Fruit fly (Drosophila melanogaster) whole organism, adult: ENCODE results near the gene CG12713.

Source experiments
- CG11617 ChIP-seq: fragments of 200-800 bp; sonication (Bioruptor generic); optimal IDR thresholded peaks from 2 replicates; lab custom pipeline; 2017; ENCODE audit warnings: mild to moderate bottlenecking, missing biosample characterization, missing genetic modification reagents, missing genetic modification characterization
- CG12768 ChIP-seq: fragments of 200-800 bp; sonication (Bioruptor generic); optimal IDR thresholded peaks from 2 replicates; lab custom pipeline; 2017; ENCODE audit warnings: missing biosample characterization, missing genetic modification characterization, mild to moderate bottlenecking, moderate library complexity, missing genetic modification reagents
- CG14711 ChIP-seq: fragments of 200-800 bp; sonication (Bioruptor generic); optimal IDR thresholded peaks from 2 replicates; lab custom pipeline; 2018; ENCODE audit warnings: missing biosample characterization, mild to moderate bottlenecking, missing genetic modification characterization, moderate library complexity
- CG1620 ChIP-seq: fragments of 200-800 bp; sonication (Bioruptor generic); optimal IDR thresholded peaks from 2 replicates; lab custom pipeline; 2016; ENCODE audit warnings: missing biosample characterization, missing genetic modification characterization
- CG33017 ChIP-seq: fragments of 200-800 bp; sonication (Bioruptor generic); optimal IDR thresholded peaks from 2 replicates; lab custom pipeline; 2018; ENCODE audit warnings: missing biosample characterization, mild to moderate bottlenecking, missing genetic modification characterization, moderate library complexity
- CG5204 ChIP-seq: fragments of 200-800 bp; sonication (Bioruptor generic); optimal IDR thresholded peaks from 2 replicates; lab custom pipeline; 2016; ENCODE audit warnings: missing biosample characterization, missing genetic modification characterization
- CG7045 ChIP-seq: fragments of 200-800 bp; sonication (Bioruptor generic); optimal IDR thresholded peaks from 2 replicates; lab custom pipeline; 2017; ENCODE audit warnings: missing biosample characterization, mild to moderate bottlenecking, missing genetic modification characterization
- CG7101 ChIP-seq: fragments of 200-800 bp; sonication (Bioruptor generic); optimal IDR thresholded peaks from 2 replicates; lab custom pipeline; 2018; ENCODE audit warnings: missing biosample characterization, mild to moderate bottlenecking, missing genetic modification characterization, moderate library complexity
- Clk ChIP-seq: fragments of 200-800 bp; sonication (Bioruptor generic); optimal IDR thresholded peaks from 2 replicates; lab custom pipeline; 2017; ENCODE audit warnings: missing biosample characterization, missing genetic modification characterization
- Crg-1 ChIP-seq: fragments of 200-800 bp; sonication (Bioruptor generic); optimal IDR thresholded peaks from 2 replicates; lab custom pipeline; 2016; ENCODE audit warnings: missing biosample characterization, missing genetic modification characterization
- Hr96 ChIP-seq: fragments of 200-800 bp; sonication (Bioruptor generic); optimal IDR thresholded peaks from 2 replicates; lab custom pipeline; 2016; ENCODE audit warnings: missing biosample characterization, missing genetic modification characterization
- Mnt ChIP-seq: fragments of 200-800 bp; sonication (Bioruptor generic); optimal IDR thresholded peaks from 2 replicates; lab custom pipeline; 2016; ENCODE audit warnings: missing biosample characterization, mild to moderate bottlenecking, missing genetic modification characterization
- bab1 ChIP-seq: fragments of 200-800 bp; sonication (Bioruptor generic); optimal IDR thresholded peaks from 3 replicates; lab custom pipeline; 2019; ENCODE audit warnings: missing biosample characterization, mild to moderate bottlenecking, missing genetic modification characterization, moderate library complexity
- cic ChIP-seq: fragments of 200-800 bp; sonication (Bioruptor generic); optimal IDR thresholded peaks from 2 replicates; lab custom pipeline; 2017; ENCODE audit warnings: missing biosample characterization, mild to moderate bottlenecking, missing genetic modification characterization, moderate library complexity
- cnc ChIP-seq, 2 experiments: fragments of >200 bp; optimal IDR thresholded peaks; 2 replicates each; lab custom pipeline; 2017
- kay ChIP-seq: fragments of 200-800 bp; sonication (Bioruptor generic); peaks from one replicate; lab custom pipeline; 2016; ENCODE audit warnings: missing biosample characterization, missing genetic modification characterization, borderline replicate concordance
- ovo ChIP-seq: fragments of 200-800 bp; sonication (Bioruptor generic); optimal IDR thresholded peaks from 2 replicates; lab custom pipeline; 2016; ENCODE audit warnings: missing biosample characterization, missing genetic modification characterization
- pad ChIP-seq: fragments of 200-800 bp; sonication (Bioruptor generic); optimal IDR thresholded peaks from 3 replicates; lab custom pipeline; 2017; ENCODE audit warnings: missing biosample characterization, missing genetic modification characterization, mild to moderate bottlenecking, moderate library complexity, missing genetic modification reagents
- tj ChIP-seq: fragments of 200-800 bp; sonication (Bioruptor generic); optimal IDR thresholded peaks from 3 replicates; lab custom pipeline; 2017; ENCODE audit warnings: missing biosample characterization, mild to moderate bottlenecking, missing genetic modification characterization, moderate library complexity
- toe ChIP-seq: fragments of 200-800 bp; sonication (Bioruptor generic); optimal IDR thresholded peaks from 2 replicates; lab custom pipeline; 2016; ENCODE audit warnings: missing biosample characterization, missing genetic modification characterization

The CG12713 gene

DNA sequence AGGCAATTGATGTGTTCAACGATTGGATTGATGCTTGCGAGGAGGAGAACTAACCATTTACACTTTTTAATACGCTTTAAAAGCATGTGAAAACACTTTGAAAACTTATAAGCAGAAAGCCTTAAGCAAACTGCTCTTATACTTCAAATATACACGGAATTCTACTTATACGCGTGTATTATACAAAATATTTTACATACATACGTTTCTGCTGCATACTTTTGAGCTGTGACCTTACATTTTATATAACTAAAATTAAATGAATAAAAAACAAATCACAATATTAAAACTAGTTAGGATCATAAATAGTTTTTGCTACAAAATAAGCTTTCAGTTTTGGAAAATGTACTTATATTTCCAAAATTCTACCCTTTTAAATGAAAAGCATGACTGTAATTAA, 23.6 kb upstream of the CG12713 start:
- TF ChIP-seq CG11617, result no peak
- TF ChIP-seq CG7045, result no peak
- TF ChIP-seq Hr96 (GFP tag; lab: Kevin White, UChicago), result no peak
- no peak for TF ChIP-seq toe (GFP tag; lab: Kevin White, UChicago)
- no peak for TF ChIP-seq CG5204 (GFP tag; lab: Kevin White, UChicago)

DNA sequence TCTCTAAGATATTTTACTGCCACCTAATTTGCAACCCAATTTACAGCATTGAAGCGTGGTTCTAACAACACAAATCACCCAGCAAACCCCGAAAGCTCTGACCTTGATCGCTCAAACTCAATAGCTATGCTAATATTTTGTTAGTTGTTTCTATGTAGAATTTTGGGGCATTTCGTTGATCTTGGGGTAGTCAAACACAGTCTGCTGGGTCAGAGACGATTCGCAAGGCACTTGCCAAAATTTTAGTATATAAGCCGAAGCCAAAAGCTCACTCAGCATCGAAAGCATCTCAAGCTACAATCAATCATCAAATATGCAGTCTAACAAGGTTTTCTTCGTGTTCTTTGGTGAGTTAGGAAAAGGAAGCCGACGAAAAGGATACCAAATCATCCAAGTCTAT, 23.1 kb upstream of the CG12713 start, which contains the start of gene CG13445:
Gene CG13445 (plus strand): TSS at position 301 of the 400 bp plus-strand sequence.
- TF ChIP-seq Hr96 (GFP tag; lab: Kevin White, UChicago), result no peak
- TF ChIP-seq CG12768 (GFP tag; lab: Kevin White, UChicago), result no peak

DNA sequence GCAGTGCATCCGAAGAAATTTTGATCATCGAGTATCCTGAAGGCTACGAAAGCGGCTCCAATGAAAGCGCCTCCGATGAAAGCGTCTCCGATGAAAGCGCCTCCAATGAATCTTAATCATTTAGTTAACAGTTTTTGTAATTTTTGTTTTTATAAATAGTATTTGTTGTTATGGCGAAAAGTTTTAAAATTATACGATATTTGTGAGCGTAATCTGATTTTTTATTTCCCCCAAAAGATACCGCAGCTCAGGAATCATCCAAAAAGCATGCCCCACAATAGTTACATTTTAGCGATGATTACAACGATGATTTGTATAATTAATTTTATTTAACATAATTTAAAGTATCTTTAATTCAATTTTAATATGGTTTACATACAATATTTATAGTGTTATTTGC, 22.5 kb upstream of the CG12713 start:
- TF ChIP-seq cic (GFP tag; lab: Kevin White, UChicago) (no peak), pad (GFP tag; lab: Kevin White, UChicago) (no peak), Hr96 (GFP tag; lab: Kevin White, UChicago) (no peak), bab1 (GFP tag; lab: Kevin White, UChicago) (no peak), kay (GFP tag; lab: Kevin White, UChicago) (no peak), CG12768 (GFP tag; lab: Kevin White, UChicago) (no peak), CG33017 (no peak), CG7045 (no peak), ovo (GFP tag; lab: Kevin White, UChicago) (no peak), cnc (optimal IDR thresholded peaks at IDR 0.05; lab: Kevin White, UChicago) (no peak), tj (no peak), Clk (no peak)

DNA sequence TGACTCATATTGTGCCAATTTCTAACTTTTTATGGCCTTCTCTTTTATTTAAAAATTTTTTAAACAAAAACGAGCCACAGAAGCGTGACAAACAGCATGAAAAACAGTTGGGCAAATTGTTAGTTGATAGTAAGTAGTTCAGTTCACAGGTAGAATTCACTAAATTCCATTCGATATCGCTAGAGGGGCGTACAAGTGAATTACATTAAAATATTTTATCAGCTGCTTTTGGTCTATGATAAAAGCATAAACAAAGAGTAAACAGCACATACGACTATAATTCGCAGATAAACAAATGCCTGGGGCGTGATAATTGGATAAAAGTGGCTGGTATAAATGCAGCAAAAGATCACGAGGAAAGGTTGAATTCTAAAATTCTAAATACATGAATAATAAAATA, 18.3 kb upstream of the CG12713 start:
- TF ChIP-seq CG5204 (GFP tag; lab: Kevin White, UChicago), result no peak
- TF ChIP-seq kay (GFP tag; lab: Kevin White, UChicago), result peak; percentile 75

DNA sequence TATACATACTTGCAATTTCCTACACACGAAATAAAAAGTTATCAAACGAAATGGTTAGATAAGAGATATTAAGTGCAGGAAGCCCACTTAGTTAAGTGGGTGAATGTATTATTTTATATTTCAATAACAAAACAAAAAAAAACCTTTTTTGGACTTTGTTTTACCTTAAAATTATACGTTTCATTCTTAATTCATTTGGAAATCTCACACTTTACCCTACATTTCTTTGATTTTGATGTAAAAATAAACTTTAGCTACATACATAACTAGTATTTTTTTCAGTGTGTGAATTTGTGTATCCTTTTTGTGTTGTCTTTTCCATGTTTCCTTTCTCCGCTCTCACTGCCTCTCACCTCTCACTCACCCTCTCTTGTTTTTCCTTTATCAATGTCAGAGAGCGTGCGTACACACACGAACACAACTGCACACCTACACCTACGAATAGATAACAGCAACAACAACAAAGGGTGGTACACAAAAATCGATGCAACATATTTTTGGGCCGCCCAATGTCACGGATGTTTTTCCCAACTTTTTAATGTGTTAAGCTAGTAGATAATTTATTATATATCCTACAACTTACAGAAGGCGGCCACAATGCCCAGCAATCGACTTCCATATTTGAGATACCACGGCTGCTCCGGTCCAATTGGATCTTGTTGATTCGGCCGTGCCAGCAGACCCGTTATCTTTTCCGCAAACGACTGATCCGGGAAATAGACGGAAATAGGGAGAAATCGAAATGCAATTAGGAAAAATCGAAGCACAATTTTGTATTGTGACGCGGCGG, 16.7 kb upstream of the CG12713 start:
- no peak for TF ChIP-seq tj
- TF ChIP-seq CG7101, result peak; percentile 47
- TF ChIP-seq CG1620 (GFP tag; lab: Kevin White, UChicago), result no peak
- peak; percentile 71 for TF ChIP-seq kay (GFP tag; lab: Kevin White, UChicago)
- TF ChIP-seq CG5204 (GFP tag; lab: Kevin White, UChicago), result no peak
- TF ChIP-seq CG33017, result peak; percentile 74
- no peak for TF ChIP-seq Hr96 (GFP tag; lab: Kevin White, UChicago)
- TF ChIP-seq toe (GFP tag; lab: Kevin White, UChicago), result no peak
- no peak for TF ChIP-seq bab1 (GFP tag; lab: Kevin White, UChicago)
- TF ChIP-seq Clk, result no peak
- TF ChIP-seq cnc (optimal IDR thresholded peaks at IDR 0.05; lab: Kevin White, UChicago), result no peak
- TF ChIP-seq CG12768 (GFP tag; lab: Kevin White, UChicago), result peak; percentile 39
- no peak for TF ChIP-seq ovo (GFP tag; lab: Kevin White, UChicago)
- peak; percentile 62 for TF ChIP-seq CG14711 (tag; lab: Kevin White, UChicago)
- no peak for TF ChIP-seq cic (GFP tag; lab: Kevin White, UChicago)
- TF ChIP-seq Mnt, result no peak
- TF ChIP-seq Crg-1 (GFP tag; lab: Kevin White, UChicago), result no peak
- peak; percentile 64 for TF ChIP-seq CG7045
- peak; percentile 47 for TF ChIP-seq pad (GFP tag; lab: Kevin White, UChicago)
- peak; percentile 43 for TF ChIP-seq CG11617

DNA sequence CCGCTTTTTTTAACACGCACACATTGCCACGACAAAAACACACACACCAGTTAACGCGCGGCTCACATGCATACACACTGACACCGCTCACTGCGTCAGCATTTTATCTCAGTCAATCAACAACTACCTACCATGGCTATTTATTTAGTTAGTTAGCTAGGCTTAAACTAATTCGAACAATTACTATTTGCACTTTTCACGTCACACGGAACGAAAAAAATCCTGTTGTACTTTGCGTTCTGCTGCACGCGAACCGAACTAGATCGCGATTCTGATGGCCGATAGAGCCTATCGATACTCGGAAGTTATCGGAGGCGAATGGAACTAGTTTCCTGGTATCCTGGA, 16.1 kb upstream of the CG12713 start, which contains the start of gene fwe:
Gene fwe (minus strand): TSS at position 268 of the 345 bp plus-strand sequence.
- TF ChIP-seq pad (GFP tag; lab: Kevin White, UChicago), result no peak
- TF ChIP-seq Crg-1 (GFP tag; lab: Kevin White, UChicago), result no peak
- TF ChIP-seq cic (GFP tag; lab: Kevin White, UChicago), result no peak
- no peak for TF ChIP-seq CG11617
- TF ChIP-seq CG5204 (GFP tag; lab: Kevin White, UChicago), result no peak
- no peak for TF ChIP-seq Clk
- TF ChIP-seq Mnt, result peak; percentile 9
- TF ChIP-seq cnc (optimal IDR thresholded peaks at IDR 0.05; lab: Kevin White, UChicago), result no peak
- TF ChIP-seq toe (GFP tag; lab: Kevin White, UChicago), result no peak
- no peak for TF ChIP-seq CG1620 (GFP tag; lab: Kevin White, UChicago)
- no peak for TF ChIP-seq CG7045
- TF ChIP-seq CG33017, result no peak
- peak; percentile 73 for TF ChIP-seq tj
- TF ChIP-seq CG12768 (GFP tag; lab: Kevin White, UChicago), result no peak
- TF ChIP-seq bab1 (GFP tag; lab: Kevin White, UChicago), result peak; percentile 46

DNA sequence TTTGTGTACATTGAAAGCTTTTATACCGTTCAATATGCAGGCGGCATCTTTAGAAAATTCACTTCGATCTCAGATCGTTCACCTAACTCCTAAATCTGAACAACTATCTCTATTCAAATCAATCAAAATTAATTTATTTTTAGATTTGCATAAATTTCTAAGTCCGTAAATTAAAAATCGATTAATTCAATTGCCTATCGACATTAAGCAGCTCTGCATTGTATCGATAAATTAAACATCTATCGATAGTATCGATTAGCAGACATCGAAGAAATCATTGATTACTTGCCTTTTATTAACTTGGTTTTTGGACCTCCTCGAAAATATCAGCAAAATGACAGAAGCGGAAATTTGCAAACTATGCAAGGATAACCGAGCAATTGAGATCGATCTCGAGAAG, 15.6 kb upstream of the CG12713 start, which contains the start of gene CkIIalpha-i1:
Gene CkIIalpha-i1 (plus strand): TSS at position 266 of the 400 bp plus-strand sequence.
- TF ChIP-seq Hr96 (GFP tag; lab: Kevin White, UChicago) (no peak), CG11617 (no peak), CG14711 (tag; lab: Kevin White, UChicago) (no peak), kay (GFP tag; lab: Kevin White, UChicago) (peak; percentile 84), Clk (no peak), CG33017 (no peak)
